Worm (Caenorhabditis elegans) whole organism, young adult: ENCODE data around the gene ZK829.3.

Experiments
- B0261.1 ChIP-seq: sonication (generic microtip); optimal IDR thresholded peaks from 2 replicates; lab custom pipeline; 2016; ENCODE audit warnings: mild to moderate bottlenecking, missing genetic modification characterization, moderate library complexity, missing compliant biosample characterization
- B0336.3 ChIP-seq: fragments of 200-800 bp; sonication (Bioruptor generic); IDR thresholded peaks from 2 replicates; pipeline ENCODE4 v1.3.6; 2022; ENCODE audit warnings: missing genetic modification characterization, missing compliant biosample characterization
- D2030.7 ChIP-seq: fragments of 200-800 bp; sonication (Bioruptor generic); IDR thresholded peaks from 2 replicates; pipeline ENCODE4 v1.3.6; 2022; ENCODE audit warnings: missing genetic modification reagents, missing genetic modification characterization, missing compliant biosample characterization
- F22D6.2 ChIP-seq: sonication (generic microtip); optimal IDR thresholded peaks from 2 replicates; lab custom pipeline; 2016; ENCODE audit warnings: mild to moderate bottlenecking, missing genetic modification characterization, missing compliant biosample characterization
- F39B2.1 ChIP-seq: fragments of 200-800 bp; sonication (Bioruptor generic); IDR thresholded peaks from 2 replicates; pipeline ENCODE4 v1.3.6; 2022; ENCODE audit warnings: missing genetic modification reagents, missing genetic modification characterization, missing compliant biosample characterization
- K11D2.4 ChIP-seq: fragments of 200-800 bp; sonication (Bioruptor generic); IDR thresholded peaks from 2 replicates; pipeline ENCODE4 v1.3.6; 2022; ENCODE audit warnings: missing genetic modification reagents, missing genetic modification characterization, missing compliant biosample characterization
- Y53F4B.3 ChIP-seq: fragments of 200-800 bp; sonication (Bioruptor generic); IDR thresholded peaks from 2 replicates; pipeline ENCODE4 v1.3.6; 2022; ENCODE audit warnings: missing genetic modification reagents, missing genetic modification characterization, missing compliant biosample characterization
- Y95B8A.8 ChIP-seq: fragments of 200-800 bp; sonication (Bioruptor generic); IDR thresholded peaks from 2 replicates; pipeline ENCODE4 v1.3.6; 2022; ENCODE audit warnings: missing genetic modification reagents, missing genetic modification characterization, missing compliant biosample characterization
- bed-2 ChIP-seq: fragments of 200-800 bp; sonication (Bioruptor generic); IDR thresholded peaks from 2 replicates; pipeline ENCODE4 v1.3.6; 2022; ENCODE audit warnings: missing genetic modification reagents, missing genetic modification characterization, missing compliant biosample characterization
- ccch-3 ChIP-seq: fragments of 200-800 bp; sonication (Bioruptor generic); optimal IDR thresholded peaks from 2 replicates; lab custom pipeline; 2018; ENCODE audit warnings: mild to moderate bottlenecking, missing genetic modification characterization, missing compliant biosample characterization
- ceh-100 ChIP-seq: fragments of 200-800 bp; sonication (Bioruptor generic); IDR thresholded peaks from 2 replicates; pipeline ENCODE4 v1.3.6; 2022; ENCODE audit warnings: missing genetic modification reagents, missing genetic modification characterization, missing compliant biosample characterization
- ceh-27 ChIP-seq: fragments of 200-800 bp; sonication (Bioruptor generic); optimal IDR thresholded peaks from 2 replicates; lab custom pipeline; 2018; ENCODE audit warnings: mild to moderate bottlenecking, missing genetic modification characterization, moderate library complexity, missing compliant biosample characterization
- ceh-58 ChIP-seq: fragments of 200-800 bp; sonication (Bioruptor generic); IDR thresholded peaks from 2 replicates; pipeline ENCODE4 v1.3.6; 2022; ENCODE audit warnings: missing genetic modification characterization, missing compliant biosample characterization
- die-1 ChIP-seq: sonication (generic microtip); optimal IDR thresholded peaks from 2 replicates; lab custom pipeline; 2016; ENCODE audit warnings: missing genotype, mild to moderate bottlenecking, missing genetic modification characterization, missing compliant biosample characterization
- dox-1 ChIP-seq: fragments of 200-800 bp; sonication (Bioruptor generic); IDR thresholded peaks from 2 replicates; pipeline ENCODE4 v1.3.6; 2022; ENCODE audit warnings: missing genetic modification reagents, missing genetic modification characterization, missing compliant biosample characterization
- egl-44 ChIP-seq: fragments of 200-800 bp; sonication (Bioruptor generic); IDR thresholded peaks from 2 replicates; pipeline ENCODE4 v1.3.6; 2022; ENCODE audit warnings: missing genetic modification reagents, missing genetic modification characterization, missing compliant biosample characterization
- egrh-3 ChIP-seq: fragments of 200-800 bp; sonication (Bioruptor generic); IDR thresholded peaks from 2 replicates; pipeline ENCODE4 v1.3.6; 2022; ENCODE audit warnings: missing genetic modification reagents, missing genetic modification characterization, missing compliant biosample characterization
- ekl-4 ChIP-seq: fragments of 200-800 bp; sonication (Bioruptor generic); IDR thresholded peaks from 2 replicates; pipeline ENCODE4 v1.3.6; 2022; ENCODE audit warnings: missing genetic modification reagents, missing genetic modification characterization, missing compliant biosample characterization
- hlh-26 ChIP-seq: fragments of 200-800 bp; sonication (Bioruptor generic); conservative IDR thresholded peaks from 2 replicates; pipeline ENCODE4 v1.3.6; 2022; ENCODE audit warnings: missing genetic modification reagents, missing genetic modification characterization, missing compliant biosample characterization
- hmg-1.2 ChIP-seq: fragments of 200-800 bp; sonication (Bioruptor generic); IDR thresholded peaks from 2 replicates; pipeline ENCODE4 v1.3.6; 2022; ENCODE audit warnings: missing genetic modification reagents, missing genetic modification characterization, missing compliant biosample characterization
- hrde-1 ChIP-seq: sonication (generic microtip); optimal IDR thresholded peaks from 2 replicates; lab custom pipeline; 2016; ENCODE audit warnings: missing genetic modification characterization, mild to moderate bottlenecking, missing compliant biosample characterization, moderate library complexity, missing genotype, missing genetic modification reagents, borderline replicate concordance
- lin-40 ChIP-seq: sonication (generic microtip); optimal IDR thresholded peaks from 2 replicates; lab custom pipeline; 2016; ENCODE audit warnings: missing genetic modification characterization, mild to moderate bottlenecking, missing compliant biosample characterization, missing genotype, missing genetic modification reagents
- mes-4 ChIP-seq: sonication (generic microtip); optimal IDR thresholded peaks from 2 replicates; lab custom pipeline; 2016; ENCODE audit warnings: missing genotype, missing genetic modification characterization, missing compliant biosample characterization
- nhr-120 ChIP-seq: fragments of 200-800 bp; sonication (Bioruptor generic); IDR thresholded peaks from 2 replicates; pipeline ENCODE4 v1.3.6; 2022; ENCODE audit warnings: missing genetic modification characterization, missing compliant biosample characterization
- nhr-27 ChIP-seq: fragments of 200-800 bp; sonication (Bioruptor generic); optimal IDR thresholded peaks from 2 replicates; lab custom pipeline; 2018; ENCODE audit warnings: mild to moderate bottlenecking, missing genetic modification characterization, moderate library complexity, missing compliant biosample characterization
- rec-8 ChIP-seq, 2 experiments: sonication (generic microtip); optimal IDR thresholded peaks; 2 replicates each; lab custom pipeline; 2016; ENCODE audit warnings: mild to moderate bottlenecking in 2 of 2, missing genetic modification characterization in 2 of 2, missing genetic modification reagents in 2 of 2, missing genotype in 2 of 2, missing biosample characterization in 1 of 2, missing compliant biosample characterization in 1 of 2, moderate library complexity in 1 of 2
- repo-1 ChIP-seq: sonication (generic microtip); optimal IDR thresholded peaks from 2 replicates; lab custom pipeline; 2017; ENCODE audit warnings: mild to moderate bottlenecking, missing genetic modification characterization, missing compliant biosample characterization
- snpc-4 ChIP-seq, 5 experiments: fragments of 150-350 bp in 1 of 5; sonication (generic microtip) in 4 of 5; optimal IDR thresholded peaks; 2 replicates each; lab custom pipeline; 2014 to 2018; ENCODE audit warnings: missing genetic modification characterization in 5 of 5, missing biosample characterization in 3 of 5, antibody characterized with exemption in 2 of 5, mild to moderate bottlenecking in 2 of 5, missing compliant biosample characterization in 2 of 5, missing genotype in 2 of 5, moderate library complexity in 2 of 5, missing genetic modification reagents in 1 of 5
- sptf-2 ChIP-seq: fragments of 200-800 bp; sonication (Bioruptor generic); optimal IDR thresholded peaks from 2 replicates; lab custom pipeline; 2018; ENCODE audit warnings: mild to moderate bottlenecking, missing genetic modification characterization, missing compliant biosample characterization
- unc-130 ChIP-seq: sonication (generic microtip); optimal IDR thresholded peaks from 2 replicates; lab custom pipeline; 2016; ENCODE audit warnings: missing genetic modification reagents, missing genetic modification characterization, missing compliant biosample characterization
- unc-62 ChIP-seq: fragments of 150-350 bp; optimal IDR thresholded peaks from 2 replicates; lab custom pipeline; 2014; ENCODE audit warnings: missing biosample characterization, missing genetic modification reagents, missing genetic modification characterization
- zim-3 ChIP-seq: sonication (generic microtip); optimal IDR thresholded peaks from 2 replicates; lab custom pipeline; 2017; ENCODE audit warnings: mild to moderate bottlenecking, missing genetic modification characterization, moderate library complexity, missing compliant biosample characterization
- ztf-18 ChIP-seq: sonication (generic microtip); optimal IDR thresholded peaks from 2 replicates; lab custom pipeline; 2016; ENCODE audit warnings: missing genotype, mild to moderate bottlenecking, missing genetic modification characterization, missing compliant biosample characterization
- ztf-26 ChIP-seq: sonication (generic microtip); optimal IDR thresholded peaks from 2 replicates; lab custom pipeline; 2017; ENCODE audit warnings: missing genetic modification characterization, missing compliant biosample characterization

The ZK829.3 gene

ce11 chrIV:11949717-11950116, 4.2 kb upstream of the ZK829.3 start, which contains the start of gene hdl-1:
Gene hdl-1 (minus strand): TSS chrIV:11949817.
- TF ChIP-seq unc-62 (GFP tag; lab: Kevin White, UChicago) (no peak), ekl-4 (GFP tag; lab: Robert Waterston, UW) (no peak), die-1 (tag; lab: Kevin White, UChicago) (no peak), lin-40 (tag; lab: Kevin White, UChicago) (no peak), unc-130 (no peak), bed-2 (GFP tag; lab: Robert Waterston, UW) (no peak), hlh-26 (no peak), ceh-100 (GFP tag; lab: Robert Waterston, UW) (no peak), ztf-26 (tag; lab: Kevin White, UChicago) (no peak), dox-1 (GFP tag; lab: Robert Waterston, UW) (no peak), Y95B8A.8 (no peak), B0261.1 (tag; lab: Kevin White, UChicago) (no peak), B0336.3 (no peak), rec-8 (tag; optimal IDR thresholded peaks at IDR 0.05; lab: Kevin White, UChicago) (no peak), D2030.7 (GFP tag; lab: Robert Waterston, UW) (no peak), sptf-2 (GFP tag; lab: Kevin White, UChicago) (no peak), nhr-27 (tag; lab: Kevin White, UChicago) (no peak), hmg-1.2 (GFP tag; lab: Robert Waterston, UW) (no peak), egrh-3 (GFP tag; lab: Robert Waterston, UW) (no peak)

DNA sequence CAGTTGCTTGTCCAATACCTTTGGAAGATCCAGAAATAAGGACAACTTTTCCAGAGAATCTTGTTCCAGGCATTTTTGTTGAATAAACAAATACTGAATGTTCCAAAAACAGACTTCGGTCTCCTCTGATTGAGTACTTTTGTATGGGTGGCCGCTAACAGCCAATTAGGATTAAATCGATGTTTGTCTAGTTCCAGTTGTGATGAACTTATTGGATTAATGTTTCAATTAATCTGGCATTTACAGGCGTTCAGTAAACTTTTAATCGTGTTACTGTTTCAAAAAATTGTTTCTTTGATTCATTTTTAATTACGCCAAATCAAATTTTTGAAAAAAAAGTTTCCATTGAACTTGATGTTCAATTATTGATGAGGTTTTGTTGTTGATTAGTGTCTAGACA, 3.2 kb downstream of the ZK829.3 start, which contains the start of gene ZK829.1:
Gene ZK829.1, minus strand, starts transcription at position 101 of the 400 bp plus-strand sequence.
- TF ChIP-seq ceh-27 (GFP tag; lab: Kevin White, UChicago) = no peak

DNA sequence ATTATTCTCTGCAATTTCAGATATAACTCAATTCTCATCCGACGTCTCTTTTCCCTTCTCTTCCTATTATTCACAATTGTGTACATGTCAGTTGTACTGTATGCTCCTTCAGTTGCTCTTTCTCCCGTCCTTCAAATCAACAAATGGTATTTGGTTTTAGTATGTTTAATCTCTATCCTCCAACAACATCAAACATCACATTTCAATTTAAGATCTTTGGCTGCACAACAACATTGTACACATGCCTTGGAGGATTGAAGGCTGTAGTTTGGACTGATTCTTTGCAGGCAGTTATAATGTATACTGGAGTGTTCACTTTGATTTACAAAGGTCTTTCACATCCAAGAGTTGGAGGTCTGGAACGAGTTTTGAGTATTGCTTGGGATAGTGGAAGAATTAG, 7.0 kb downstream of the ZK829.3 start:
- no peak for TF ChIP-seq hmg-1.2 (GFP tag; lab: Robert Waterston, UW)
- 0 out of 2 replicates have a peak, but pooled peaks have one; percentile 43 for TF ChIP-seq K11D2.4
- TF ChIP-seq repo-1 (tag; lab: Kevin White, UChicago) = no peak

ce11 chrIV:11937087-11937486, 8.4 kb downstream of the ZK829.3 start, which contains the start of gene slc-5A12:
Gene slc-5A12 (plus strand): TSS chrIV:11937419.
- TF ChIP-seq F22D6.2 (tag; lab: Kevin White, UChicago) (no peak), ccch-3 (GFP tag; lab: Kevin White, UChicago) (no peak), hrde-1 (tag; lab: Kevin White, UChicago) (no peak), Y53F4B.3 (no peak), ztf-18 (tag; lab: Kevin White, UChicago) (no peak), ceh-58 (GFP tag; lab: Robert Waterston, UW) (no peak), mes-4 (no peak), zim-3 (tag; lab: Kevin White, UChicago) (no peak), egl-44 (no peak), repo-1 (tag; lab: Kevin White, UChicago) (no peak), K11D2.4 (no peak), nhr-120 (GFP tag; lab: Robert Waterston, UW) (no peak), snpc-4 (GFP tag; optimal IDR thresholded peaks at IDR 0.05; lab: Kevin White, UChicago) (no peak), snpc-4 (tag; optimal IDR thresholded peaks at IDR 0.05; lab: Kevin White, UChicago) (no peak), F39B2.1 (GFP tag; lab: Robert Waterston, UW) (no peak), hlh-26 (no peak)
- TF ChIP-seq, all 124 proteins: peak for 0
